Fruit fly (Drosophila melanogaster): ENCODE results near the gene CG6937.

Gene CG6937

DNA sequence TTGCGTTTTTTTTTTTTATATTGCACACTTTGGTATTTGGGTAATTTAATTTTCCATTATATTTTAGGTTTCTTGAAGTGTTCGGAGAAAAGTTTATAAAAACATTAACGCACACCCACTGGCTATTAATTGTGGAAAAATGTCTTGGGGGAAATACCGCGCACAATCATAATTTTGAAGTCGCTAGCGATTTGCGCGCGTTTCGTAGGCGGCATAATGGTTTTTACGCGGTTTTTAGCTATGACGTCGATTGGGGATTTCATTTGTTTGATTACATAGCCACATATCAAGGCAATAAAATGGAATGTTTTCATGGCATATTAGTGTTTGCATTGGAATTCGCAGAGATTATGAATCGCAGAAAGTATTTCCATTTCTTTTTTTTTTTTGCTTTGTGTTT, 47.6 kb downstream of the CG6937 start:
- TF ChIP-seq Myc (optimal IDR thresholded peaks at IDR 0.05): peak; percentile 43
- no peak for TF ChIP-seq h (GFP tag; optimal IDR thresholded peaks at IDR 0.05)
- TF ChIP-seq Rel (GFP tag; optimal IDR thresholded peaks at IDR 0.05): no peak
- TF ChIP-seq Rel (tag; optimal IDR thresholded peaks at IDR 0.05): peak; percentile 14

DNA sequence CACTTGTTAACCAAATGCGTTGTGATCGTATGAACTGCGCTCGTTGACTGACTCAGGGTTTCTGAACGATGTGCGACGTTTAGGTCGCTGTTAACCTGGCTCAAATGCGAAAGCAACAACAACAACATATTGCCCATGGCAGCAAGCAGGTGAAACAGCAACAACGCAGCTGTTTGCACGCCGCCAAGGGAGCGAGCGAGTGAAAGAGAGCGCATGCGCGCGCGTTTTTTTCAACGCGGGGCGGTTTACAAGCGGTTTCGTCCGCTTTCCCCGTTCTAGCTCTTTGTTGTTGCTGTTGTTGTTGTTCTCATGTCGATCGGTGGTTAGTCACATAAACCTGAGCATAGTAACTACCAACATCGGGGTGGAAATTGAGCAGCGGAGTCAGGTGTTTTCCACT, 48.4 kb downstream of the CG6937 start:
- no peak for TF ChIP-seq Mio (GFP tag; optimal IDR thresholded peaks at IDR 0.05)
- TF ChIP-seq Myc (optimal IDR thresholded peaks at IDR 0.05): peak; percentile 25

DNA sequence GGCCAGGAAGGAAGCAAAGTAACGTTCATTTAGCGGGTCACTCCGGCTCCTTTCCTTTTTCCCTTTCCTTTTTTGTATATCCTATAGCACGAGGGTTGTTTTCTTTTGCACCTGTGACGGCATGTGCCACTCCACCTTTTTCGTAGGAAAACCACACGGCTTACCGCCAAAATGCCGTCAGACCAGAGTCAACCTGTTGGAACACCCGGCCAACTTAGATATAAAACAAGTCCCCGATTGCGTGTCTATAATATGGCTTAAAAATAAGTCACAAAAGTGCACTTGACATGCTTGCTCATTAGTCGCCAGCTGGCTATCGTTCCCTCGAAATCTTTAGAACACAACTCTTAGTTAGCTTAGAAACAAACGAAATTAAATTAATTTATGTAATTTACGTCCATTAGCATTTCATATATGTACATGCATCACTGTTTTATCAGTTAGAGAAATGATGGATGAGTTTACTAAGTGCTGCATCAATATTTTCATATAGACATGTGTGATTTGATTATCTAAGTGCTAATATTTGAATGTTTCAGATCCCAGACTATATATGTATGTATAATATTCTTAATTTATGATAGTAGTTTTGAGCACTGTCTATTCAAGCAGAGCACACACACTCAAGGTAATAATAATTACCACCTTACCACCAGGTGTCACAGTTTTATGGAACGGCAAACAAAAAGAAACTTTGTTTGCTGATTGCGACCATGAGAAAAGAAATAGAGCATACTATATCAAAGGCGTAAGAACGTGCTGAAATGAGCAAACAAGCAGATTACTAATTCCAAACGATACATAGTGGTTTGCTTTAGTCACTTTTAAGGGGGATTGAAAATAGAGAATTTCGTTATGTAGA, 50.2 kb downstream of the CG6937 start:
- no peak for TF ChIP-seq Abd-B (GFP tag; optimal IDR thresholded peaks at IDR 0.05)
- TF ChIP-seq Hr78 (GFP tag; optimal IDR thresholded peaks at IDR 0.05): no peak
- TF ChIP-seq ey (GFP tag; optimal IDR thresholded peaks at IDR 0.05): no peak
- no peak for TF ChIP-seq lola (GFP tag; optimal IDR thresholded peaks at IDR 0.05)
- no peak for TF ChIP-seq HLH106 (tag; optimal IDR thresholded peaks at IDR 0.05)
- no peak for TF ChIP-seq Vsx2 (GFP tag; optimal IDR thresholded peaks at IDR 0.05; ENCODE audit: partially characterized antibody)
- TF ChIP-seq brk (GFP tag; optimal IDR thresholded peaks at IDR 0.05): no peak
- no peak for TF ChIP-seq jim (GFP tag; optimal IDR thresholded peaks at IDR 0.05)
- TF ChIP-seq CrebA (GFP tag; optimal IDR thresholded peaks at IDR 0.05; ENCODE audit: borderline replicate concordance): no peak
- TF ChIP-seq rgr (GFP tag; optimal IDR thresholded peaks at IDR 0.05): no peak
- no peak for TF ChIP-seq pan (optimal IDR thresholded peaks at IDR 0.05)
- no peak for TF ChIP-seq Hr83 (GFP tag; optimal IDR thresholded peaks at IDR 0.05; ENCODE audit: poor library complexity, severe bottlenecking)
- TF ChIP-seq woc (GFP tag; optimal IDR thresholded peaks at IDR 0.05): no peak
- no peak for TF ChIP-seq Mio (GFP tag; optimal IDR thresholded peaks at IDR 0.05)

Data from whole organism, wandering third instar larva.